Worm (Caenorhabditis elegans) whole organism, young adult: ENCODE results near the gene dohh-1.

Experiments used
- F23B12.7 ChIP-seq: sonication (generic microtip); optimal IDR thresholded peaks from 2 replicates; lab custom pipeline; 2017; ENCODE audit warnings: missing genetic modification characterization, mild to moderate bottlenecking, missing compliant biosample characterization, antibody characterized with exemption, moderate library complexity; ENCODE audit not compliant: insufficient read depth
- Y56A3A.18 ChIP-seq: fragments of 200-800 bp; sonication (Bioruptor generic); IDR thresholded peaks from 2 replicates; pipeline ENCODE4 v1.3.6; 2022; ENCODE audit warnings: missing genetic modification reagents, missing genetic modification characterization, missing compliant biosample characterization
- attf-5 ChIP-seq: fragments of 200-800 bp; sonication (Bioruptor generic); optimal IDR thresholded peaks from 2 replicates; lab custom pipeline; 2018; ENCODE audit warnings: mild to moderate bottlenecking, missing genetic modification characterization, missing compliant biosample characterization
- chd-7 ChIP-seq: sonication (generic microtip); optimal IDR thresholded peaks from 2 replicates; lab custom pipeline; 2016; ENCODE audit warnings: mild to moderate bottlenecking, missing genetic modification characterization, moderate library complexity, missing compliant biosample characterization
- egl-18 ChIP-seq: fragments of 200-800 bp; sonication (Bioruptor generic); IDR thresholded peaks from 2 replicates; pipeline ENCODE4 v1.3.6; 2022; ENCODE audit warnings: missing genetic modification reagents, missing genetic modification characterization, missing compliant biosample characterization
- ets-4 ChIP-seq: fragments of 200-800 bp; sonication (Bioruptor generic); optimal IDR thresholded peaks from 2 replicates; lab custom pipeline; 2018; ENCODE audit warnings: mild to moderate bottlenecking, missing genetic modification characterization, missing compliant biosample characterization
- lin-40 ChIP-seq: sonication (generic microtip); optimal IDR thresholded peaks from 2 replicates; lab custom pipeline; 2016; ENCODE audit warnings: missing genetic modification characterization, mild to moderate bottlenecking, missing compliant biosample characterization, missing genotype, missing genetic modification reagents
- rec-8 ChIP-seq, 2 experiments: sonication (generic microtip); optimal IDR thresholded peaks; 2 replicates each; lab custom pipeline; 2016; ENCODE audit warnings: mild to moderate bottlenecking in 2 of 2, missing genetic modification characterization in 2 of 2, missing genetic modification reagents in 2 of 2, missing genotype in 2 of 2, missing biosample characterization in 1 of 2, missing compliant biosample characterization in 1 of 2, moderate library complexity in 1 of 2
- snpc-4 ChIP-seq, 5 experiments: fragments of 150-350 bp in 1 of 5; sonication (generic microtip) in 4 of 5; optimal IDR thresholded peaks; 2 replicates each; lab custom pipeline; 2014 to 2018; ENCODE audit warnings: missing genetic modification characterization in 5 of 5, missing biosample characterization in 3 of 5, antibody characterized with exemption in 2 of 5, mild to moderate bottlenecking in 2 of 5, missing compliant biosample characterization in 2 of 5, missing genotype in 2 of 5, moderate library complexity in 2 of 5, missing genetic modification reagents in 1 of 5

DNA sequence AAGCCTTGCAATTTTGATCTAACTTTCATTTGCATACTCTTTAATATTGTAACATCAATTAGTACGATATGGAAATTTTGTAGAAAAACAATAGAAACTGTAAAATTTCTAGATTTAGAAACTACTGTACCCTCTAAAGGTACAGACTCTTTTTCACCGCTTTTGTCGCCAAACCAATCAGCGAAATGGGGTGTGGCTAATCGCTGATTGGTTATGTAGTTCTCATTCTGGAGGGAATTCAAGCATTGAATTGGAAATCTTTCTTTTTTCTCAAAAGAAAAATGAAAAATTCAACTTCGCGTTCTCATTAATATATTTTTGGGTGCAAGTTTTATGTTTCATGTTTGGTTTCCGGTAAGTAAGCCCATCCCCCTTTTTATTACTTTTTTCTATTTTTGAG, 23.8 kb downstream of the dohh-1 start:
- TF ChIP-seq ets-4 (GFP tag; lab: Kevin White, UChicago) (no peak), snpc-4 (GFP tag; optimal IDR thresholded peaks at IDR 0.05; lab: Kevin White, UChicago) (no peak), snpc-4 (tag; optimal IDR thresholded peaks at IDR 0.05; lab: Kevin White, UChicago) (no peak), attf-5 (no peak), Y56A3A.18 (GFP tag; lab: Robert Waterston, UW) (no peak), chd-7 (tag; lab: Kevin White, UChicago) (no peak), egl-18 (GFP tag; lab: Robert Waterston, UW) (no peak), rec-8 (tag; optimal IDR thresholded peaks at IDR 0.05; lab: Kevin White, UChicago) (no peak), lin-40 (no peak), F23B12.7 (tag; lab: Kevin White, UChicago) (no peak)
